Fruit fly (Drosophila melanogaster) S2 (cell line): ENCODE results near the gene stol.

Source experiments
- CG8478 ChIP-seq: fragments of >200 bp; optimal IDR thresholded peaks from 2 replicates; lab custom pipeline; 2018
- CTCF ChIP-seq, 2 experiments: fragments of >200 bp; optimal IDR thresholded peaks; 2 replicates each; lab custom pipeline; 2018

dm6 chr2L:15613285-15613912 lies 104.7 kb downstream of the stol start, which contains the start of gene Semp1:
- TF ChIP-seq CG8478 (lab: Kevin White, UChicago), result no peak
- no peak for TF ChIP-seq CTCF (optimal IDR thresholded peaks at IDR 0.05; lab: Kevin White, UChicago)
